Fruit fly (Drosophila melanogaster) whole organism, embryonic: ENCODE results near the gene mil.

Source experiments
- Atf-2 ChIP-seq: fragments of 200-800 bp; sonication (Bioruptor generic); optimal IDR thresholded peaks from 2 replicates; lab custom pipeline; 2016; ENCODE audit warnings: missing biosample characterization, missing genetic modification characterization
- B-H1 ChIP-seq: fragments of 200-800 bp; sonication (Bioruptor generic); IDR thresholded peaks from 3 replicates; pipeline ENCODE4 v1.3.6; 2022; ENCODE audit warnings: missing biosample characterization, missing genetic modification characterization
- Bteb2 ChIP-seq: fragments of 200-800 bp; sonication (Bioruptor generic); optimal IDR thresholded peaks from 2 replicates; lab custom pipeline; 2016; ENCODE audit warnings: missing biosample characterization, missing genetic modification characterization
- CG10267 ChIP-seq: fragments of 200-800 bp; sonication (Bioruptor generic); optimal IDR thresholded peaks from 2 replicates; lab custom pipeline; 2018; ENCODE audit warnings: missing biosample characterization, mild to moderate bottlenecking, missing genetic modification characterization, moderate library complexity
- CG15011 ChIP-seq: fragments of 200-800 bp; sonication (Bioruptor generic); optimal IDR thresholded peaks from 3 replicates; lab custom pipeline; 2018; ENCODE audit warnings: missing biosample characterization, mild to moderate bottlenecking, missing genetic modification characterization
- CG15073 ChIP-seq: fragments of 200-800 bp; sonication (Bioruptor generic); optimal IDR thresholded peaks from 2 replicates; lab custom pipeline; 2016; ENCODE audit warnings: missing biosample characterization, missing genetic modification characterization
- CG15601 ChIP-seq: fragments of 200-800 bp; sonication (Bioruptor generic); optimal IDR thresholded peaks from 3 replicates; lab custom pipeline; 2019; ENCODE audit warnings: missing biosample characterization, mild to moderate bottlenecking, missing genetic modification characterization, moderate library complexity
- CG17328 ChIP-seq: fragments of 200-800 bp; sonication (Bioruptor generic); IDR thresholded peaks from 2 replicates; pipeline ENCODE4 v1.3.6; 2022; ENCODE audit warnings: missing biosample characterization, missing genetic modification characterization
- CG18011 ChIP-seq: fragments of 200-800 bp; sonication (Bioruptor generic); optimal IDR thresholded peaks from 2 replicates; lab custom pipeline; 2017; ENCODE audit warnings: missing biosample characterization, missing genetic modification characterization, mild to moderate bottlenecking, moderate library complexity, missing genotype
- CG18599 ChIP-seq: fragments of 200-800 bp; sonication (Bioruptor generic); optimal IDR thresholded peaks from 3 replicates; lab custom pipeline; 2017; ENCODE audit warnings: missing biosample characterization, missing genetic modification characterization, mild to moderate bottlenecking, moderate library complexity, missing genetic modification reagents
- CG2120 ChIP-seq: fragments of 200-800 bp; sonication (Bioruptor generic); optimal IDR thresholded peaks from 3 replicates; lab custom pipeline; 2016; ENCODE audit warnings: missing biosample characterization, missing genetic modification characterization
- CG3065 ChIP-seq: fragments of 200-800 bp; sonication (Bioruptor generic); optimal IDR thresholded peaks from 2 replicates; lab custom pipeline; 2016; ENCODE audit warnings: missing biosample characterization, missing genetic modification characterization
- CG3407 ChIP-seq: fragments of 200-800 bp; sonication (Bioruptor generic); optimal IDR thresholded peaks from 2 replicates; lab custom pipeline; 2018; ENCODE audit warnings: missing biosample characterization, mild to moderate bottlenecking, missing genetic modification characterization
- CG4282 ChIP-seq: fragments of 200-800 bp; sonication (Bioruptor generic); optimal IDR thresholded peaks from 2 replicates; lab custom pipeline; 2016; ENCODE audit warnings: missing biosample characterization, missing genetic modification characterization
- CHES-1-like ChIP-seq: fragments of 200-800 bp; sonication (Bioruptor generic); optimal IDR thresholded peaks from 2 replicates; lab custom pipeline; 2016; ENCODE audit warnings: missing biosample characterization, missing genetic modification characterization
- D ChIP-seq, 2 experiments: fragments of 200-800 bp in 1 of 2; fragments of >200 bp in 1 of 2; sonication (Bioruptor generic) in 1 of 2; optimal IDR thresholded peaks; 2 replicates in 1 of 2; 3 replicates in 1 of 2; lab custom pipeline; 2017; ENCODE audit warnings: mild to moderate bottlenecking in 1 of 2, missing biosample characterization in 1 of 2, missing genetic modification characterization in 1 of 2, missing genetic modification reagents in 1 of 2
- Dref ChIP-seq: fragments of 200-800 bp; sonication (Bioruptor generic); IDR thresholded peaks from 2 replicates; pipeline ENCODE4 v1.3.6; 2022; ENCODE audit warnings: missing biosample characterization, missing genetic modification characterization
- Elba2 ChIP-seq: fragments of 200-800 bp; sonication (Bioruptor generic); optimal IDR thresholded peaks from 3 replicates; lab custom pipeline; 2016; ENCODE audit warnings: missing biosample characterization, missing genetic modification characterization
- Fer1 ChIP-seq: fragments of 200-800 bp; sonication (Bioruptor generic); optimal IDR thresholded peaks from 2 replicates; lab custom pipeline; 2017; ENCODE audit warnings: missing biosample characterization, mild to moderate bottlenecking, missing genetic modification characterization
- HHEX ChIP-seq: fragments of 200-800 bp; sonication (Bioruptor generic); optimal IDR thresholded peaks from 3 replicates; lab custom pipeline; 2017; ENCODE audit warnings: missing biosample characterization, mild to moderate bottlenecking, missing genetic modification characterization, missing genetic modification reagents
- HLH3B ChIP-seq: fragments of 200-800 bp; sonication (Bioruptor generic); IDR thresholded peaks from 2 replicates; pipeline ENCODE4 v1.3.6; 2022; ENCODE audit warnings: missing biosample characterization, missing genetic modification characterization
- Hmx ChIP-seq: fragments of 200-800 bp; sonication (Bioruptor generic); optimal IDR thresholded peaks from 2 replicates; lab custom pipeline; 2016; ENCODE audit warnings: missing biosample characterization, missing genetic modification characterization
- Kr ChIP-seq: fragments of 200-800 bp; sonication (Bioruptor generic); optimal IDR thresholded peaks from 2 replicates; lab custom pipeline; 2017; ENCODE audit warnings: missing biosample characterization, mild to moderate bottlenecking, missing genetic modification characterization
- Med ChIP-seq: fragments of 200-800 bp; sonication (Bioruptor generic); peaks from one replicate; lab custom pipeline; 2016; ENCODE audit warnings: missing biosample characterization, missing genetic modification characterization, mild to moderate bottlenecking, inconsistent platforms, moderate library complexity
- NfI ChIP-seq: fragments of 200-800 bp; sonication (Bioruptor generic); optimal IDR thresholded peaks from 3 replicates; lab custom pipeline; 2018; ENCODE audit warnings: missing biosample characterization, mild to moderate bottlenecking, missing genetic modification characterization, moderate library complexity
- Oaz ChIP-seq: fragments of 200-800 bp; sonication (Bioruptor generic); IDR thresholded peaks from 2 replicates; pipeline ENCODE4 v1.3.6; 2022; ENCODE audit warnings: missing biosample characterization, missing genetic modification characterization
- PHDP ChIP-seq: fragments of 200-800 bp; sonication (Bioruptor generic); optimal IDR thresholded peaks from 3 replicates; lab custom pipeline; 2018; ENCODE audit warnings: missing biosample characterization, mild to moderate bottlenecking, missing genetic modification characterization, moderate library complexity
- Sin3A ChIP-seq: fragments of >200 bp; optimal IDR thresholded peaks from 2 replicates; lab custom pipeline; 2018
- bbx ChIP-seq: fragments of 200-800 bp; sonication (Bioruptor generic); IDR thresholded peaks from 2 replicates; pipeline ENCODE4 v1.3.6; 2022; ENCODE audit warnings: missing biosample characterization, missing genetic modification characterization; ENCODE audit not compliant: partially characterized antibody
- bsh ChIP-seq, 2 experiments: fragments of 200-800 bp; sonication (Bioruptor generic); optimal IDR thresholded peaks; 2 replicates each; lab custom pipeline; 2017 to 2018; ENCODE audit warnings: mild to moderate bottlenecking in 2 of 2, missing biosample characterization in 2 of 2, missing genetic modification characterization in 2 of 2, moderate library complexity in 1 of 2
- croc ChIP-seq: fragments of 200-800 bp; sonication (Bioruptor generic); conservative IDR thresholded peaks from 3 replicates; pipeline ENCODE4 v1.3.6; 2022; ENCODE audit warnings: missing biosample characterization, missing genetic modification characterization
- dm ChIP-seq: fragments of 200-800 bp; sonication (Bioruptor generic); optimal IDR thresholded peaks from 3 replicates; lab custom pipeline; 2016; ENCODE audit warnings: missing biosample characterization, missing genetic modification characterization
- dmrt99B ChIP-seq: fragments of 200-800 bp; sonication (Bioruptor generic); optimal IDR thresholded peaks from 2 replicates; lab custom pipeline; 2018; ENCODE audit warnings: missing biosample characterization, mild to moderate bottlenecking, missing genetic modification characterization, moderate library complexity
- esg ChIP-seq: fragments of 200-800 bp; sonication (Bioruptor generic); conservative IDR thresholded peaks from 2 replicates; pipeline ENCODE4 v1.3.6; 2022; ENCODE audit warnings: missing biosample characterization, missing genetic modification characterization
- gcm2 ChIP-seq: fragments of 200-800 bp; sonication (Bioruptor generic); optimal IDR thresholded peaks from 2 replicates; lab custom pipeline; 2016; ENCODE audit warnings: missing biosample characterization, missing genetic modification characterization
- gsb ChIP-seq: fragments of 200-800 bp; sonication (Bioruptor generic); IDR thresholded peaks from 2 replicates; pipeline ENCODE4 v1.3.6; 2022; ENCODE audit warnings: missing biosample characterization, missing genetic modification characterization
- h ChIP-seq: fragments of >200 bp; optimal IDR thresholded peaks from 2 replicates; lab custom pipeline; 2017
- jigr1 ChIP-seq: fragments of 200-800 bp; sonication (Bioruptor generic); IDR thresholded peaks from 3 replicates; pipeline ENCODE4 v1.3.6; 2022; ENCODE audit warnings: missing biosample characterization, missing genetic modification characterization
- lilli ChIP-seq: fragments of 200-800 bp; sonication (Bioruptor generic); optimal IDR thresholded peaks from 3 replicates; lab custom pipeline; 2016; ENCODE audit warnings: missing biosample characterization, missing genetic modification characterization
- mam ChIP-seq: fragments of 200-800 bp; sonication (Bioruptor generic); optimal IDR thresholded peaks from 3 replicates; lab custom pipeline; 2016; ENCODE audit warnings: missing biosample characterization, missing genetic modification characterization
- nau ChIP-seq: fragments of 200-800 bp; sonication (Bioruptor generic); optimal IDR thresholded peaks from 3 replicates; lab custom pipeline; 2017; ENCODE audit warnings: missing biosample characterization, mild to moderate bottlenecking, missing genetic modification characterization, missing genetic modification reagents
- pho ChIP-seq: fragments of 200-800 bp; sonication (Bioruptor generic); optimal IDR thresholded peaks from 2 replicates; lab custom pipeline; 2016; ENCODE audit warnings: missing biosample characterization, missing genetic modification characterization
- ranshi ChIP-seq: fragments of 200-800 bp; sonication (Bioruptor generic); IDR thresholded peaks from 2 replicates; pipeline ENCODE4 v1.3.6; 2022; ENCODE audit warnings: missing biosample characterization, missing genetic modification characterization
- rib ChIP-seq: fragments of 200-800 bp; sonication (Bioruptor generic); IDR thresholded peaks from 2 replicates; pipeline ENCODE4 v1.3.6; 2022; ENCODE audit warnings: missing biosample characterization, missing genetic modification characterization
- shn ChIP-seq: fragments of 200-800 bp; sonication (Bioruptor generic); optimal IDR thresholded peaks from 3 replicates; lab custom pipeline; 2016; ENCODE audit warnings: missing biosample characterization, missing genetic modification characterization
- slbo ChIP-seq: fragments of 200-800 bp; sonication (Bioruptor generic); IDR thresholded peaks from 2 replicates; pipeline ENCODE4 v1.3.6; 2022; ENCODE audit warnings: missing biosample characterization, missing genetic modification characterization
- sug ChIP-seq: fragments of 200-800 bp; optimal IDR thresholded peaks from 2 replicates; lab custom pipeline; 2019; ENCODE audit warnings: missing biosample characterization, mild to moderate bottlenecking, missing genetic modification characterization, moderate library complexity
- ttk ChIP-seq: fragments of 200-800 bp; sonication (Bioruptor generic); IDR thresholded peaks from 2 replicates; pipeline ENCODE4 v2.1.2; 2022; ENCODE audit warnings: missing biosample characterization, missing genetic modification characterization
- unpg ChIP-seq: fragments of 200-800 bp; sonication (Bioruptor generic); optimal IDR thresholded peaks from 3 replicates; lab custom pipeline; 2018; ENCODE audit warnings: missing biosample characterization, mild to moderate bottlenecking, missing genetic modification characterization, moderate library complexity

mil gene

dm6 chr3R:27937752-27938694 lies 25.8 kb downstream of the mil start, which contains the start of the genes NSD and BOD1 (continued):
- TF ChIP-seq dmrt99B (tag; lab: Kevin White, UChicago): no peak
- peak; percentile 4 for TF ChIP-seq dm (GFP tag; lab: Kevin White, UChicago)
- no peak for TF ChIP-seq gsb (GFP tag; lab: Robert Waterston, UW)
- no peak for TF ChIP-seq Kr (GFP tag; lab: Kevin White, UChicago)
- TF ChIP-seq B-H1: peak; percentile 45; the same call in 2 of the 3 replicates
- no peak for TF ChIP-seq Hmx (GFP tag; lab: Kevin White, UChicago)
- TF ChIP-seq PHDP: no peak
- peak; percentile 57 for TF ChIP-seq mam (GFP tag; lab: Kevin White, UChicago)
- peak; percentile 1 for TF ChIP-seq Fer1 (GFP tag; lab: Kevin White, UChicago)
- TF ChIP-seq croc (GFP tag; lab: Robert Waterston, UW): peak; percentile 33; the same call in 2 of the 3 replicates
- peak; percentile 50 for TF ChIP-seq CG4282 (GFP tag; lab: Kevin White, UChicago)
- TF ChIP-seq Oaz (GFP tag; lab: Robert Waterston, UW): peak; percentile 17; the same call in 1 of the 2 replicates
- TF ChIP-seq bbx (GFP tag; lab: Robert Waterston, UW): peak; percentile 98
- peak; percentile 35 for TF ChIP-seq CG10267 (tag; lab: Kevin White, UChicago)
- no peak for TF ChIP-seq D (optimal IDR thresholded peaks at IDR 0.05; lab: Kevin White, UChicago)
- no peak for TF ChIP-seq D (GFP tag; optimal IDR thresholded peaks at IDR 0.05; lab: Kevin White, UChicago)
- TF ChIP-seq CG2120: peak; percentile 44
- TF ChIP-seq jigr1: peak; percentile 25; the same call in 1 of the 3 replicates
- TF ChIP-seq Med (GFP tag; lab: Kevin White, UChicago): peak; percentile 85
- peak; percentile 100 for TF ChIP-seq Dref (GFP tag; lab: Robert Waterston, UW)
- peak; percentile 92 for TF ChIP-seq slbo
- peak; percentile 50; the same call in 1 of the 2 replicates for TF ChIP-seq CG17328 (GFP tag; lab: Robert Waterston, UW)
- no peak for TF ChIP-seq CHES-1-like (GFP tag; lab: Kevin White, UChicago)
- peak; percentile 70 for TF ChIP-seq ranshi (GFP tag; lab: Robert Waterston, UW)
- peak in 1 of 2 experiments; percentile 51 for TF ChIP-seq bsh (GFP tag; optimal IDR thresholded peaks at IDR 0.05; lab: Kevin White, UChicago)
- no peak for TF ChIP-seq gcm2 (GFP tag; lab: Kevin White, UChicago)
- no peak for TF ChIP-seq nau (GFP tag; lab: Kevin White, UChicago)
- no peak for TF ChIP-seq h (lab: Kevin White, UChicago)
- TF ChIP-seq pho (GFP tag; lab: Kevin White, UChicago): no peak
- TF ChIP-seq CG18599 (GFP tag; lab: Kevin White, UChicago): peak; percentile 49
- TF ChIP-seq CG15073 (GFP tag; lab: Kevin White, UChicago): no peak
- TF ChIP-seq Atf-2 (GFP tag; lab: Kevin White, UChicago): no peak
- no peak for TF ChIP-seq CG18011
- TF ChIP-seq Elba2 (GFP tag; lab: Kevin White, UChicago): no peak
- peak; percentile 40 for TF ChIP-seq sug (tag; lab: Kevin White, UChicago)
- peak; percentile 46 for TF ChIP-seq unpg (GFP tag; lab: Kevin White, UChicago)
- TF ChIP-seq shn (GFP tag; lab: Kevin White, UChicago): no peak
- TF ChIP-seq esg (GFP tag; lab: Robert Waterston, UW): peak; percentile 54
- peak; percentile 28 for TF ChIP-seq HHEX (GFP tag; lab: Kevin White, UChicago)
- peak; percentile 63 for TF ChIP-seq NfI (GFP tag; lab: Kevin White, UChicago)
- TF ChIP-seq HLH3B (GFP tag; lab: Robert Waterston, UW): peak; percentile 52; the same call in 1 of the 2 replicates
- no peak for TF ChIP-seq CG3065 (GFP tag; lab: Kevin White, UChicago)
- no peak for TF ChIP-seq rib (GFP tag; lab: Robert Waterston, UW)
- TF ChIP-seq CG3407: no peak
- no peak for TF ChIP-seq CG15601 (tag; lab: Kevin White, UChicago)
- TF ChIP-seq CG15011: no peak
- TF ChIP-seq Sin3A (lab: Kevin White, UChicago): peak; percentile 5
- TF ChIP-seq ttk (GFP tag; lab: Robert Waterston, UW): peak; percentile 40; the same call in 1 of the 2 replicates
- TF ChIP-seq lilli (GFP tag; lab: Kevin White, UChicago): peak; percentile 40
- no peak for TF ChIP-seq Bteb2 (GFP tag; lab: Kevin White, UChicago)
